Worm (Caenorhabditis elegans) whole organism, L3 larva: ENCODE results near the gene gtf-2H1.

Experiments used
- ama-1 ChIP-seq: fragments of 150-350 bp; optimal IDR thresholded peaks from 2 replicates; lab custom pipeline; 2018
- ceh-16 ChIP-seq: sonication (generic microtip); optimal IDR thresholded peaks from 2 replicates; lab custom pipeline; 2017; ENCODE audit warnings: missing biosample characterization, missing genetic modification characterization
- ceh-82 ChIP-seq: fragments of 150-350 bp; optimal IDR thresholded peaks from 2 replicates; lab custom pipeline; 2014; ENCODE audit warnings: missing biosample characterization, missing genetic modification characterization
- egl-27 ChIP-seq: sonication (generic microtip); optimal IDR thresholded peaks from 4 replicates; lab custom pipeline; 2017; ENCODE audit warnings: missing biosample characterization, missing genetic modification reagents, missing genetic modification characterization
- elt-3 ChIP-seq, 3 experiments: fragments of 150-350 bp in 1 of 3; sonication (generic microtip) in 2 of 3; optimal IDR thresholded peaks; 2 replicates in 2 of 3; 4 replicates in 1 of 3; lab custom pipeline; 2014 to 2017; ENCODE audit warnings: missing biosample characterization in 3 of 3, missing genetic modification characterization in 3 of 3
- fkh-10 ChIP-seq: sonication (generic microtip); optimal IDR thresholded peaks from 2 replicates; lab custom pipeline; 2017; ENCODE audit warnings: missing biosample characterization, missing genetic modification reagents, missing genetic modification characterization
- fos-1 ChIP-seq: fragments of 150-350 bp; optimal IDR thresholded peaks from 2 replicates; lab custom pipeline; 2014; ENCODE audit warnings: missing biosample characterization, missing genetic modification characterization
- mdl-1 ChIP-seq: fragments of 150-350 bp; optimal IDR thresholded peaks from 2 replicates; lab custom pipeline; 2014; ENCODE audit warnings: missing biosample characterization, missing genetic modification characterization
- nhr-11 ChIP-seq: fragments of 150-350 bp; optimal IDR thresholded peaks from 2 replicates; lab custom pipeline; 2014; ENCODE audit warnings: missing biosample characterization, missing genetic modification characterization
- nhr-28 ChIP-seq: fragments of 150-350 bp; optimal IDR thresholded peaks from 2 replicates; lab custom pipeline; 2014; ENCODE audit warnings: missing biosample characterization, missing genetic modification characterization
- skn-1 ChIP-seq: fragments of 150-350 bp; optimal IDR thresholded peaks from 2 replicates; lab custom pipeline; 2014; ENCODE audit warnings: missing biosample characterization, missing genetic modification characterization
- snpc-4 ChIP-seq: fragments of 150-350 bp; optimal IDR thresholded peaks from 2 replicates; lab custom pipeline; 2014; ENCODE audit warnings: missing biosample characterization, missing genetic modification characterization
- tbx-2 ChIP-seq: sonication (generic microtip); optimal IDR thresholded peaks from 2 replicates; lab custom pipeline; 2016; ENCODE audit warnings: mild to moderate bottlenecking, missing genetic modification characterization, missing compliant biosample characterization
- unc-39 ChIP-seq: sonication (generic microtip); optimal IDR thresholded peaks from 4 replicates; lab custom pipeline; 2017; ENCODE audit warnings: missing biosample characterization, missing genetic modification characterization

ce11 chrIV:204998-205397 lies 26.6 kb downstream of the gtf-2H1 start, which contains the start of gene coa-1:
- TF ChIP-seq egl-27 (tag; lab: Kevin White, UChicago) (no peak), nhr-11 (tag; lab: Kevin White, UChicago) (no peak), fos-1 (no peak), fkh-10 (GFP tag; lab: Kevin White, UChicago) (no peak), elt-3 (tag; optimal IDR thresholded peaks at IDR 0.05; lab: Kevin White, UChicago) (no peak), ama-1 (no peak), unc-39 (no peak), ceh-16 (tag; lab: Kevin White, UChicago) (no peak), mdl-1 (tag; lab: Kevin White, UChicago) (no peak), nhr-28 (tag; lab: Kevin White, UChicago) (no peak), tbx-2 (no peak), ceh-82 (no peak), skn-1 (tag; lab: Kevin White, UChicago) (no peak), snpc-4 (no peak)
